Fruit fly (Drosophila melanogaster): ENCODE results near the gene ltl.

- no peak for TF ChIP-seq Smox (GFP tag; optimal IDR thresholded peaks at IDR 0.05)
- TF ChIP-seq CG3032 (tag; optimal IDR thresholded peaks at IDR 0.05): no peak
- no peak for TF ChIP-seq CG16779 (tag; optimal IDR thresholded peaks at IDR 0.05)
- TF ChIP-seq Sox102F (GFP tag; optimal IDR thresholded peaks at IDR 0.05): no peak
- no peak for TF ChIP-seq CG6163 (GFP tag; IDR thresholded peaks at IDR 0.05)
- TF ChIP-seq CG6854 (GFP tag; optimal IDR thresholded peaks at IDR 0.05): no peak
- TF ChIP-seq CG8319 (GFP tag; optimal IDR thresholded peaks at IDR 0.05): no peak
These were observed 3.0 kb downstream of the ltl start for dm6 chr3L:7521847-7522246.

All from whole organism, prepupa.